Worm (Caenorhabditis elegans) whole organism, late embryonic: Measurements from ENCODE around the gene F55A4.7.

ENCODE experiments used
- F13H6.1 ChIP-seq: sonication (generic microtip); optimal IDR thresholded peaks from 2 replicates; lab custom pipeline; 2016; ENCODE audit warnings: missing genetic modification characterization, missing compliant biosample characterization
- K02D7.2 ChIP-seq: sonication (generic microtip); optimal IDR thresholded peaks from 2 replicates; lab custom pipeline; 2017; ENCODE audit warnings: mild to moderate bottlenecking, missing genetic modification characterization, missing compliant biosample characterization
- Y22D7AL.16 ChIP-seq: sonication (generic microtip); optimal IDR thresholded peaks from 2 replicates; lab custom pipeline; 2016; ENCODE audit warnings: missing genetic modification characterization, missing compliant biosample characterization
- ahr-1 ChIP-seq: sonication (generic microtip); optimal IDR thresholded peaks from 2 replicates; lab custom pipeline; 2016; ENCODE audit warnings: missing genetic modification characterization, missing compliant biosample characterization
- ama-1 ChIP-seq: fragments of 150-350 bp; optimal IDR thresholded peaks from 2 replicates; lab custom pipeline; 2014
- ceh-19 ChIP-seq: fragments of 200-800 bp; sonication (Bioruptor generic); optimal IDR thresholded peaks from 2 replicates; lab custom pipeline; 2018; ENCODE audit warnings: mild to moderate bottlenecking, missing genetic modification characterization, missing compliant biosample characterization
- ceh-2 ChIP-seq: sonication (generic microtip); optimal IDR thresholded peaks from 2 replicates; lab custom pipeline; 2016; ENCODE audit warnings: missing genotype, missing genetic modification characterization, missing compliant biosample characterization
- ceh-22 ChIP-seq: sonication (generic microtip); optimal IDR thresholded peaks from 2 replicates; lab custom pipeline; 2017; ENCODE audit warnings: missing biosample characterization, missing genetic modification characterization
- ceh-24 ChIP-seq: sonication (generic microtip); optimal IDR thresholded peaks from 2 replicates; lab custom pipeline; 2016; ENCODE audit warnings: mild to moderate bottlenecking, missing genetic modification characterization, missing compliant biosample characterization
- ceh-45 ChIP-seq: fragments of 200-800 bp; sonication (Bioruptor generic); IDR thresholded peaks from 2 replicates; pipeline ENCODE4 v1.3.6; 2022; ENCODE audit warnings: missing genetic modification reagents, missing genetic modification characterization, missing compliant biosample characterization
- ceh-9 ChIP-seq: sonication (generic microtip); optimal IDR thresholded peaks from 2 replicates; lab custom pipeline; 2016; ENCODE audit warnings: mild to moderate bottlenecking, missing genetic modification characterization, inconsistent platforms, missing compliant biosample characterization
- che-1 ChIP-seq: sonication (generic microtip); optimal IDR thresholded peaks from 2 replicates; lab custom pipeline; 2016; ENCODE audit warnings: mild to moderate bottlenecking, missing genetic modification characterization, missing compliant biosample characterization
- dmd-4 ChIP-seq: sonication (generic microtip); optimal IDR thresholded peaks from 2 replicates; lab custom pipeline; 2016; ENCODE audit warnings: borderline replicate concordance, missing genetic modification characterization, missing compliant biosample characterization
- elt-2 ChIP-seq: sonication (generic microtip); optimal IDR thresholded peaks from 2 replicates; lab custom pipeline; 2016; ENCODE audit warnings: missing genetic modification reagents, missing genetic modification characterization, missing compliant biosample characterization
- elt-4 ChIP-seq: sonication (generic microtip); optimal IDR thresholded peaks from 2 replicates; lab custom pipeline; 2016; ENCODE audit warnings: missing genetic modification characterization, missing compliant biosample characterization
- fkh-10 ChIP-seq: fragments of 150-350 bp; optimal IDR thresholded peaks from 2 replicates; lab custom pipeline; 2014; ENCODE audit warnings: missing biosample characterization, missing genetic modification reagents, missing genetic modification characterization
- fkh-6 ChIP-seq: sonication (generic microtip); optimal IDR thresholded peaks from 2 replicates; lab custom pipeline; 2016; ENCODE audit warnings: missing genetic modification characterization, missing compliant biosample characterization
- hlh-30 ChIP-seq: sonication (generic microtip); optimal IDR thresholded peaks from 2 replicates; lab custom pipeline; 2017; ENCODE audit warnings: antibody characterized with exemption, missing genetic modification characterization, missing compliant biosample characterization; ENCODE audit not compliant: insufficient read depth
- hlh-6 ChIP-seq: sonication (generic microtip); optimal IDR thresholded peaks from 2 replicates; lab custom pipeline; 2016; ENCODE audit warnings: missing genotype, missing genetic modification characterization, missing compliant biosample characterization
- lin-11 ChIP-seq: fragments of 200-800 bp; sonication (Bioruptor generic); optimal IDR thresholded peaks from 2 replicates; lab custom pipeline; 2018; ENCODE audit warnings: mild to moderate bottlenecking, missing genetic modification characterization, missing compliant biosample characterization
- nfya-1 ChIP-seq: sonication (generic microtip); optimal IDR thresholded peaks from 2 replicates; lab custom pipeline; 2017; ENCODE audit warnings: missing genetic modification characterization, mild to moderate bottlenecking, missing compliant biosample characterization, antibody characterized with exemption, moderate library complexity
- npax-4 ChIP-seq: sonication (generic microtip); optimal IDR thresholded peaks from 2 replicates; lab custom pipeline; 2016; ENCODE audit warnings: missing genetic modification characterization, missing compliant biosample characterization
- pat-9 ChIP-seq: fragments of 200-800 bp; sonication (Bioruptor generic); optimal IDR thresholded peaks from 2 replicates; lab custom pipeline; 2018; ENCODE audit warnings: mild to moderate bottlenecking, missing genetic modification characterization, moderate library complexity, missing compliant biosample characterization
- pha-2 ChIP-seq: sonication (generic microtip); optimal IDR thresholded peaks from 2 replicates; lab custom pipeline; 2017; ENCODE audit warnings: mild to moderate bottlenecking, missing genetic modification characterization, missing compliant biosample characterization
- pha-4 ChIP-seq: fragments of 150-350 bp; optimal IDR thresholded peaks from 2 replicates; lab custom pipeline; 2018; ENCODE audit warnings: missing biosample characterization, missing genetic modification reagents, missing genetic modification characterization
- pqm-1 ChIP-seq: sonication (generic microtip); optimal IDR thresholded peaks from 2 replicates; lab custom pipeline; 2016; ENCODE audit warnings: missing genetic modification characterization, missing compliant biosample characterization
- ref-2 ChIP-seq: sonication (generic microtip); optimal IDR thresholded peaks from 2 replicates; lab custom pipeline; 2016; ENCODE audit warnings: missing genetic modification characterization, missing compliant biosample characterization
- rnt-1 ChIP-seq: sonication (generic microtip); optimal IDR thresholded peaks from 2 replicates; lab custom pipeline; 2016; ENCODE audit warnings: missing genetic modification characterization, missing compliant biosample characterization
- sdc-2 ChIP-seq: sonication (generic microtip); optimal IDR thresholded peaks from 2 replicates; lab custom pipeline; 2016; ENCODE audit warnings: missing genotype, missing genetic modification characterization, missing compliant biosample characterization
- syd-9 ChIP-seq: sonication (generic microtip); optimal IDR thresholded peaks from 2 replicates; lab custom pipeline; 2016; ENCODE audit warnings: mild to moderate bottlenecking, missing genetic modification characterization, moderate library complexity, missing compliant biosample characterization
- tbx-7 ChIP-seq: sonication (generic microtip); optimal IDR thresholded peaks from 2 replicates; lab custom pipeline; 2016; ENCODE audit warnings: missing genotype, missing genetic modification characterization, missing compliant biosample characterization
- ttx-3 ChIP-seq: sonication (generic microtip); optimal IDR thresholded peaks from 2 replicates; lab custom pipeline; 2016; ENCODE audit warnings: missing genetic modification reagents, missing genetic modification characterization, missing compliant biosample characterization
- unc-3 ChIP-seq, 2 experiments: fragments of 200-800 bp in 1 of 2; sonication (Bioruptor generic) in 1 of 2; sonication (generic microtip) in 1 of 2; conservative IDR thresholded peaks in 1 of 2; optimal IDR thresholded peaks in 1 of 2; 2 replicates each; pipeline versions ENCODE4 v1.3.6 to Lab custom; 2016 to 2022; ENCODE audit warnings: missing compliant biosample characterization in 2 of 2, missing genetic modification characterization in 2 of 2, missing genetic modification reagents in 1 of 2
- unc-42 ChIP-seq: sonication (generic microtip); optimal IDR thresholded peaks from 2 replicates; lab custom pipeline; 2016; ENCODE audit warnings: missing genotype, missing genetic modification characterization, missing compliant biosample characterization
- unc-55 ChIP-seq: sonication (generic microtip); optimal IDR thresholded peaks from 2 replicates; lab custom pipeline; 2017; ENCODE audit warnings: missing biosample characterization, missing genetic modification reagents, missing genetic modification characterization
- zip-5 ChIP-seq: sonication (generic microtip); optimal IDR thresholded peaks from 2 replicates; lab custom pipeline; 2016; ENCODE audit warnings: missing genetic modification characterization, missing compliant biosample characterization
- ztf-16 ChIP-seq: sonication (generic microtip); optimal IDR thresholded peaks from 2 replicates; lab custom pipeline; 2017; ENCODE audit warnings: missing genetic modification characterization, missing compliant biosample characterization

F55A4.7 gene

ce11 chrX:1017456-1017855 is 20.8 kb downstream of the F55A4.7 start, which contains the start of the genes F55A4.13 and nlf-1:
F55A4.13 (minus strand) TSS chrX:1017556.
nlf-1 (minus strand) TSS chrX:1017567.
- no peak for TF ChIP-seq dmd-4 (tag; lab: Kevin White, UChicago)

- TF ChIP-seq elt-2 (tag; lab: Kevin White, UChicago) (no peak), unc-55 (GFP tag; lab: Kevin White, UChicago) (no peak), ttx-3 (tag; lab: Kevin White, UChicago) (no peak), ama-1 (lab: Kevin White, UChicago) (no peak), unc-42 (peak; percentile 70)
Measured at ce11 chrX:1014708-1015107, 23.5 kb downstream of the F55A4.7 start.

ce11 chrX:1012385-1012866 is 25.8 kb downstream of the F55A4.7 start:
- no peak for TF ChIP-seq che-1 (tag; lab: Kevin White, UChicago)
- TF ChIP-seq K02D7.2 (tag; lab: Kevin White, UChicago) = no peak
- no peak for TF ChIP-seq ceh-19 (GFP tag; lab: Kevin White, UChicago)
- no peak for TF ChIP-seq pat-9 (tag; lab: Kevin White, UChicago)
- no peak for TF ChIP-seq syd-9 (tag; lab: Kevin White, UChicago)
- TF ChIP-seq tbx-7 (tag; lab: Kevin White, UChicago) = no peak
- TF ChIP-seq fkh-10 (GFP tag; lab: Kevin White, UChicago) = no peak
- no peak for TF ChIP-seq ceh-22 (tag; lab: Kevin White, UChicago)
- no peak for TF ChIP-seq nfya-1 (tag; lab: Kevin White, UChicago)
- no peak for TF ChIP-seq Y22D7AL.16
- TF ChIP-seq elt-4 (tag; lab: Kevin White, UChicago) = no peak
- TF ChIP-seq pha-2 (tag; lab: Kevin White, UChicago) = no peak
- no peak for TF ChIP-seq ceh-2 (tag; lab: Kevin White, UChicago)
- TF ChIP-seq hlh-6 (tag; lab: Kevin White, UChicago) = no peak

- TF ChIP-seq fkh-6 (tag; lab: Kevin White, UChicago) (no peak), hlh-30 (tag; lab: Kevin White, UChicago) (peak; percentile 61), unc-3 (GFP tag; conservative IDR thresholded peaks at IDR 0.05; lab: Robert Waterston, UW) (no peak), unc-3 (tag; optimal IDR thresholded peaks at IDR 0.05; lab: Kevin White, UChicago) (no peak), che-1 (tag; lab: Kevin White, UChicago) (no peak), ama-1 (lab: Kevin White, UChicago) (no peak), rnt-1 (tag; lab: Kevin White, UChicago) (no peak), ref-2 (tag; lab: Kevin White, UChicago) (no peak), lin-11 (tag; lab: Kevin White, UChicago) (no peak), sdc-2 (tag; lab: Kevin White, UChicago) (no peak), unc-55 (GFP tag; lab: Kevin White, UChicago) (no peak), ceh-45 (GFP tag; lab: Robert Waterston, UW) (0 out of 2 replicates have a peak, but pooled peaks have one; percentile 21), npax-4 (tag; lab: Kevin White, UChicago) (no peak), ahr-1 (tag; lab: Kevin White, UChicago) (no peak), pha-4 (tag; lab: Kevin White, UChicago) (no peak), ztf-16 (tag; lab: Kevin White, UChicago) (no peak), dmd-4 (tag; lab: Kevin White, UChicago) (no peak), F13H6.1 (tag; lab: Kevin White, UChicago) (no peak), ceh-9 (tag; lab: Kevin White, UChicago) (no peak), pha-2 (tag; lab: Kevin White, UChicago) (no peak), pqm-1 (tag; lab: Kevin White, UChicago) (no peak), zip-5 (tag; lab: Kevin White, UChicago) (no peak), ceh-24 (no peak), elt-2 (tag; lab: Kevin White, UChicago) (peak; percentile 79)
Measured at ce11 chrX:1010627-1011452, 27.4 kb downstream of the F55A4.7 start.
